Worm (Caenorhabditis elegans): ENCODE results near the gene thoc-1.

- TF ChIP-seq irx-1 (tag; optimal IDR thresholded peaks at IDR 0.05): no peak
- TF ChIP-seq isw-1 (GFP tag; IDR thresholded peaks at IDR 0.05): no peak
- TF ChIP-seq ztf-11 (tag; optimal IDR thresholded peaks at IDR 0.05): no peak
- no peak for TF ChIP-seq unc-62 (GFP tag; optimal IDR thresholded peaks at IDR 0.05)
- no peak for TF ChIP-seq fos-1 (tag; optimal IDR thresholded peaks at IDR 0.05)
- no peak for TF ChIP-seq mdl-1 (tag; optimal IDR thresholded peaks at IDR 0.05)
- TF ChIP-seq ama-1 (optimal IDR thresholded peaks at IDR 0.05): no peak
- no peak for TF ChIP-seq nhr-71 (tag; optimal IDR thresholded peaks at IDR 0.05)
- TF ChIP-seq lsy-2 (tag; optimal IDR thresholded peaks at IDR 0.05): no peak
- TF ChIP-seq skn-1 (tag; optimal IDR thresholded peaks at IDR 0.05): no peak
- no peak for TF ChIP-seq nhr-237 (tag; optimal IDR thresholded peaks at IDR 0.05)
Observed at ce11 chrII:674116-674515, 27.8 kb upstream of the thoc-1 start, which contains the start of gene Y39F10C.3.
